Fruit fly (Drosophila melanogaster): ENCODE measurements around the gene mdy.

mdy gene

DNA sequence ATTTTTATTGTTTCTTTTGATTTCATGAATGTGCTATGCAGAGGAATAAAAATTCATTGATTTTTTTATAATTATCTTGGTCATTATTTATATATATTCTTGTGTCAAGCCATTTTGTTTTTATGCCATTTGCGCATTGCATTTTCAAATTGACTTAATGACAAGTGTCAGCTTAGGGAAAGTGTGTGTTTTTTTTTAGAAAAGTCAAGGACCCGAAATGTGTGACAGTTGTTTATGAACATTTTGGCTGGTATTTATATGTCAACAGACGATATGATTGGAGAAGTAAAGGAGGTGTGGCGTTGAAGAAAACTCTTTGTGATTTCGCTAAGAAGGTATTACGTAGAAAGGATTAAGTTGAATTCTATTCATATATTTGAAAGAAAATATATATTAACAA lies 21.2 kb downstream of the mdy start, which contains the start of the genes SclA and SclB:
Gene SclA (plus strand): TSS at position 301 of the 400 bp plus-strand sequence.
Gene SclB (plus strand): TSS at position 301 of the 400 bp plus-strand sequence.
- TF ChIP-seq usp (GFP tag; optimal IDR thresholded peaks at IDR 0.05) (no peak), psq (optimal IDR thresholded peaks at IDR 0.05) (no peak), EcR (GFP tag; optimal IDR thresholded peaks at IDR 0.05) (no peak), Dll (optimal IDR thresholded peaks at IDR 0.05) (no peak), pan (optimal IDR thresholded peaks at IDR 0.05) (no peak), CG8478 (optimal IDR thresholded peaks at IDR 0.05) (no peak)

DNA sequence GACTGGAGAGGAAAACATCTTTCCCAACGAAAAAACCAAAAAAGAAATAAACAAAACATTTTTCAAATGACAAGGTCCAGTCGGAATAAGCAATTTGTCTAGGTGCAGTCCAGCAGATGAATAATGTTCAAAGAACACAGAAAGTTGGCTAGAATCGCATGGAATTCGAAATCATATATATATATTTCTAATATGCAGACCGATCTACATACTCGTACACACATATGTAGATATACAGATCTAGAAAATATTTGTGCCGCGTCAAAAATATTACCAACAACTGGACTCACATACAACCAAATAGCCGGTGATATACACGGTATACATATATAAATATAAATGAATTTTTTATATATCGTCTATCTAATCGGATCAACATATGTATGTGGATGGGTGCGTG lies 23.2 kb downstream of the mdy start:
- TF ChIP-seq Dll (optimal IDR thresholded peaks at IDR 0.05) (no peak), EcR (GFP tag; optimal IDR thresholded peaks at IDR 0.05) (no peak), CG8478 (optimal IDR thresholded peaks at IDR 0.05) (no peak), pan (optimal IDR thresholded peaks at IDR 0.05) (no peak), psq (optimal IDR thresholded peaks at IDR 0.05) (no peak), usp (GFP tag; optimal IDR thresholded peaks at IDR 0.05) (no peak)

DNA sequence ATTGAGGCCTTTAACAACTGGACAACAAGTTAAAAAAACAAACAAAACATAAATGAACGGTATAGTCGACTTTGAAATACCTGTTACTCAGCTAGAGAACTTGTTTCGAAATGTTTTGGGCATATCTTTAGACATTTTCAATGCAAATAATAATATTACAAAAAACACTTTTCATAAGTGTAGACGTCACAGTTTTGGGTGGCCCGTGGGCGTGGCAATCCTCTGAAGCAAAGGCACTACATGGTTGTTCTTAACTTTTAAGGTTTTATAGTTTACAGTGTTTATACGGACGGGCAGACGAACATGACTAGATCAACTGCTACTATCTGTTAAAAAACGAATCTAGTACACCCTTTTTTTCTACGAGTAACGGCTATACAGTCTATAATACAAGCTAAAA lies 26.0 kb downstream of the mdy start:
- no peak for TF ChIP-seq CG8478 (optimal IDR thresholded peaks at IDR 0.05)
- TF ChIP-seq pan (optimal IDR thresholded peaks at IDR 0.05) = peak; percentile 66

DNA sequence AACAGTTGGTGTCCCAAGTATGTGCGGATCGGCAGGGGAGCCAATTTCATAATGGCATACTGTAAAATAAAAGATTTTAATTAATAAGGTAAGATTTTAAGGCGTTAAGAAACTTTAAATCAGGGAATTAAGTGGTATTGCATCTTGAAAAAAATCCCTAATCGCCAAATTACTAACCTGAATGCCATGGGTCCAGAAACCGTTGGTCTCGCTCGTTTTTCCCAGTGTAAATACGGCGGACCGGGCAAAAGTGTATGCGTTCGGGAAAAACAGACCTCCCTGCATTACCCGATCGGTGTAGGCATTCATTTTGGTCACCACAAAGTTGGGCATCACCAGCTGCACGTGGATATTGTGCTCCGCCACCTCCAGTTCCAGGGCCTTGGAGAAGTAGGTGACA lies 26.9 kb downstream of the mdy start:
- no peak for TF ChIP-seq pan (optimal IDR thresholded peaks at IDR 0.05)

DNA sequence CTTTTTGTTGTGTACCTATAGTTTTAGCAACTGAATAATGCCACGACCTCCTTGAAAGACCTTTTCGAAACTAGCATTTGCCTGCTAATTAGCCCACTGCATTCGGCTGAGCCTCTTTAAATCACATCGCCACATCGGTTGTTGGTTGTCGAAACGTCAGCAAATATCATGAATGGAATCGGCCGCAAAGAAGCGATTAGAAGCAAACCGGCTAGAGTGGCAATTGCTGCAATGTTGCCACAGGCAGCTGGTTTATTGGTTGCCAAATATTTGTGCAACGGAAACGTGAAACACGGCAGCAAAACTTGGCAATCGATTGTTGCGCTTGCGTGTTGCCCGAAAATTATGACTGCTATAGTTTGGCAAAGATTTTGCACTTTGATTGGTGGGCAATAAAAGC lies 28.7 kb downstream of the mdy start:
- TF ChIP-seq pan (optimal IDR thresholded peaks at IDR 0.05) (no peak), Dll (optimal IDR thresholded peaks at IDR 0.05) (no peak), CG8478 (optimal IDR thresholded peaks at IDR 0.05) (no peak), EcR (GFP tag; optimal IDR thresholded peaks at IDR 0.05) (no peak), psq (optimal IDR thresholded peaks at IDR 0.05) (no peak), usp (GFP tag; optimal IDR thresholded peaks at IDR 0.05) (no peak)

DNA sequence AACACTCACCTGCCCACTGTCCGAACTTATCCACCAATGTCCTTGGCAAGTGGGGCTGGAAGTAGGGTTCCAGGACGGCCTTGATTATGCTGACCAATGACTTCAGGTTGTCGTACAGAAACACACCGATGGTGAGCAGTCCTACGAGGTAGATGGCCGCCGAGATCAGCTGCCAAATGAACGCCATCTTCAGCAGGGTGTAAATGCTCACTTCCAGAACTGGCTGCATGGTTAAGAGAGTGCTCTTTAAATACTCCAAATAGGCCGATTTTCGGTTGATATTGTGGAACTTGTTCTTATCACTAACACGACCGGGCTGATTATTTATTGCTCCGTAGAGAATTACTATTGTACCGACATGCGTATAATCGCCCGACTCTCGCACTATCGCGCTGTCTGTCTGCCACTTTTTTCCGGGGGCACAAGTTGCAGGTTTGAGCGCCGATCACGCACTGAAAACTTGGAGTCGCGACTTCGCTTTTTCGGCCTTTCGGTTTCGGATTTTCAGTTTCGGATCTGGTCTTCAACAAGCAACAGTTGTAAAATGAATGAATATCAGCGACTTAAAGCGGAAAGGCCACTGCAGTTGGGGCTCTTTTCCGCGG lies 30.4 kb downstream of the mdy start:
- no peak for TF ChIP-seq CG8478 (optimal IDR thresholded peaks at IDR 0.05)
- TF ChIP-seq pan (optimal IDR thresholded peaks at IDR 0.05) = no peak
- TF ChIP-seq EcR (GFP tag; optimal IDR thresholded peaks at IDR 0.05) = no peak
- TF ChIP-seq Dll (optimal IDR thresholded peaks at IDR 0.05) = no peak
- TF ChIP-seq psq (optimal IDR thresholded peaks at IDR 0.05) = no peak
- TF ChIP-seq usp (GFP tag; optimal IDR thresholded peaks at IDR 0.05) = no peak

DNA sequence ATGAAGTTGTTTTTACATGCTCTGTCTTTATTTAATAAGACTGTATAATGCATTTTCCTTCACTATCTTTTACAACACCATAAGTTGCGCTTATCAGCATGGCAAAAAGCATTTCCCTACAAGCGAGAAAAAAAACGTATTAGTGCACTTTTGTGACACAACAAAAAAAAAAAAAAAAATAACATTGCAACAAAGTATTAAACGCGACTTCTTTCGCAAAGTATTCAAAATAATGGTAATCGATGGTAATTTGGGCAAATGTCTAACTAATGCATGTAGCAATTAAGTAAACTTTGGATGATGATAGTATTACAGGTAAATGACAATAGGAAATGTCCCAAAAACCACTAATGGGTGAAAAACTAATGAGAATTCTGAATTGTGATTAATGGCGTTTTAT lies 31.5 kb downstream of the mdy start:
- TF ChIP-seq CG8478 (optimal IDR thresholded peaks at IDR 0.05) = no peak

DNA sequence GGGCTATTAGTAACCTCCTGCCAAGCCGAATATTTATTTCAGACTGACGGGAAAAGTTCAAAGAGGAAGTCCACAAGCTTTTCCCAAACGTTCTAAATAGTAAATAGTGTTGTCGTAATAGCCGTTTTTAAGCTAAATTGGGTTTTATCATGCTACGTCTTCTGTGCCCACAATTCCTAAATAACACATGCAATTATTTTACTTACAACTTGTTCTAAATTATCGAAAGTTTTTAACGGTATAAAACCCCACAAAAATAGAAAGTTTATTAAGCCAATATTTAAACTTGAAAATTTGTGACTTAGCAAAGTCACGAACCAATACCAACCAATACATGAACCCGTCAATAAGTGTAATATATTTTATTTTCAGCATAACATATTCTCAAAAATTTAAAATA lies 32.2 kb downstream of the mdy start, which contains the start of gene CG13284:
Gene CG13284 (minus strand): TSS at position 47 of the 400 bp plus-strand sequence.
- no peak for TF ChIP-seq Dll (optimal IDR thresholded peaks at IDR 0.05)
- no peak for TF ChIP-seq pan (optimal IDR thresholded peaks at IDR 0.05)
- TF ChIP-seq EcR (GFP tag; optimal IDR thresholded peaks at IDR 0.05) = no peak
- no peak for TF ChIP-seq CG8478 (optimal IDR thresholded peaks at IDR 0.05)
- no peak for TF ChIP-seq usp (GFP tag; optimal IDR thresholded peaks at IDR 0.05)
- TF ChIP-seq psq (optimal IDR thresholded peaks at IDR 0.05) = no peak

DNA sequence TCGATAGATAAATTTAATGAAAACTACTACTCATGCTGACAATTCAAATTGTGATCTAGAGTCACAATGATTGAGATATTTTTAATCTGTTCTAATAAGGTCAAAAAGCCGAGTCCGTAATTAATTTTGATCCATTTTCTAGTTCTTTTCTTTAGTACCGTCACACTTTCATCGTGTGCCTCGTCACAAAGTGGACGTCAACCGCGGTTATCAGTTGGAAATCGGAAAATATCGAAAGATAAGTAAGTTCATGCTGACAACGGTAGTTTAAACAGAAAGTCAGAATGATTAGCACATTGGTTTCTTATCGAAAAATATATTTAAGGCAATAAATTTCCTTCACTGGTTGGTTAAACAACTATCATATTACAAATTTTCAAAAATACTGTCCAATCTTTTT lies 34.0 kb downstream of the mdy start:
- TF ChIP-seq psq (optimal IDR thresholded peaks at IDR 0.05) = no peak
- TF ChIP-seq Dll (optimal IDR thresholded peaks at IDR 0.05) = no peak
- no peak for TF ChIP-seq usp (GFP tag; optimal IDR thresholded peaks at IDR 0.05)
- TF ChIP-seq pan (optimal IDR thresholded peaks at IDR 0.05) = no peak
- TF ChIP-seq EcR (GFP tag; optimal IDR thresholded peaks at IDR 0.05) = no peak
- TF ChIP-seq CG8478 (optimal IDR thresholded peaks at IDR 0.05) = no peak

DNA sequence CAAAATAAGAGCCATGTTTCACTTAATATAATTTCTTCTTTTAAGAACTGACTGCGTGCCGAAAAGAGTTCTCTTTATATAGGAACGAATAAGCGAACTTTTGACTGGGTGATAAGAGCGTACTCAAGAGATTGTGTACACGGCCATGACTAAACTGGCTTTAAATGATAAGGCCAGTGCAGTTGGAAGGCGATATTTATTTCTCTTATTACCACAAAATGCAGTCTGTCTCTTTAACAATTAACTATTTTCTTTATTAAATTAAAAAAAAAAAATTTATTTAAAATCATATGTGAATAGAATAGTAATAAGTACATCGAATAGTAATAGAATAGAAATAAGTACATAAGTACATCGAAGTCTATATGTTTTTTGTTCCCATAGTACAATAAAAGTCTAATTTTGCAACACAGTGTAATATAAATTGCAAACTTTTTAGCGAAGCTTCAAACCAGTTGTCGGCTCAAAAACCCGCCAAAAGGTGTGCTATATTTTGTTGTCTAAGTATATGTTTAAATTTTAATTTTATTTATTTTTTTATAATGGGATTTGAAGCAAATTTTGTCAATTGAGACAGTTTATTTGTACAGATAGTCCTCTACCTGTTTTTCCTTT lies 36.0 kb downstream of the mdy start, which contains the start of gene CG31810:
Gene CG31810 (minus strand): TSS at position 51 of the 615 bp plus-strand sequence.
- TF ChIP-seq pan (optimal IDR thresholded peaks at IDR 0.05) (no peak), usp (GFP tag; optimal IDR thresholded peaks at IDR 0.05) (no peak), Dll (optimal IDR thresholded peaks at IDR 0.05) (no peak), CG8478 (optimal IDR thresholded peaks at IDR 0.05) (no peak), EcR (GFP tag; optimal IDR thresholded peaks at IDR 0.05) (no peak), psq (optimal IDR thresholded peaks at IDR 0.05) (no peak)

DNA sequence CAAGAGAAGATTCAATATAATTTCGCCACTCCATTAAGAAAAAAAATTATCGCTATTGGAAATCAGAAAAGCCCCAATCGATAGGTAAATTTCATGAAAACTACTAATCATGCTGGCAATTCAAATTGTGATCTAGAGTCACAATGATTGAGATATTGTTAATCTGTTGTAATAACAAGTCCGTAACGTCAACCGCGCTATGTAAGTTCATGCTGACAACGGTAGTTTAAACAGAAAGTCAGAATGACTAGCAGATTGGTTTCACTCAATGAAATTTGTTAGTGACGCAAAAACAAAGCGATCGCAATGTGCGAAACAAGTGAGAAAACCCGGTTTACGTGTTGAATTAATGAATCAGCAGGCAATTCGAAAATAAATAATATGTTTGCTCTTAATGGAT lies 40.7 kb downstream of the mdy start:
- TF ChIP-seq usp (GFP tag; optimal IDR thresholded peaks at IDR 0.05) = no peak
- no peak for TF ChIP-seq psq (optimal IDR thresholded peaks at IDR 0.05)
- no peak for TF ChIP-seq pan (optimal IDR thresholded peaks at IDR 0.05)
- no peak for TF ChIP-seq Dll (optimal IDR thresholded peaks at IDR 0.05)
- no peak for TF ChIP-seq EcR (GFP tag; optimal IDR thresholded peaks at IDR 0.05)
- no peak for TF ChIP-seq CG8478 (optimal IDR thresholded peaks at IDR 0.05)

DNA sequence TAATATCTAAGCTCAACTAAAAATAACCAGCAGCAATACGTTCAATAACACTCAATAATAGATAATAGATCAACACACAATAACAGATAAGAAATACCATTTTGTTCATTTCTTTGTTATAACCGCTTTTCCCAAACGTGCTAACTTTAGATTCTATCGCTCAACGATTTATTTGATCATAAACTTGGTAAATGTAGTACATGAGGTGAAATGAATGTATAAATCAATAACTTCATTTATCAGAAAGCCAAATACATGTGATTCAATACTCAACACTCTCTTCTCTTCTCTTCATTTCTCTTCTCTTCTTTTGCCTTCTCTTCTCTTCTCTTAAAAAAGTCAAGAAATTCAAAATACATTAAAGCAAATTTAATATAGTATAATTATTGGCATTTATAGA lies 41.2 kb downstream of the mdy start:
- TF ChIP-seq psq (optimal IDR thresholded peaks at IDR 0.05) (no peak), usp (GFP tag; optimal IDR thresholded peaks at IDR 0.05) (no peak), EcR (GFP tag; optimal IDR thresholded peaks at IDR 0.05) (no peak), pan (optimal IDR thresholded peaks at IDR 0.05) (no peak), Dll (optimal IDR thresholded peaks at IDR 0.05) (no peak)

DNA sequence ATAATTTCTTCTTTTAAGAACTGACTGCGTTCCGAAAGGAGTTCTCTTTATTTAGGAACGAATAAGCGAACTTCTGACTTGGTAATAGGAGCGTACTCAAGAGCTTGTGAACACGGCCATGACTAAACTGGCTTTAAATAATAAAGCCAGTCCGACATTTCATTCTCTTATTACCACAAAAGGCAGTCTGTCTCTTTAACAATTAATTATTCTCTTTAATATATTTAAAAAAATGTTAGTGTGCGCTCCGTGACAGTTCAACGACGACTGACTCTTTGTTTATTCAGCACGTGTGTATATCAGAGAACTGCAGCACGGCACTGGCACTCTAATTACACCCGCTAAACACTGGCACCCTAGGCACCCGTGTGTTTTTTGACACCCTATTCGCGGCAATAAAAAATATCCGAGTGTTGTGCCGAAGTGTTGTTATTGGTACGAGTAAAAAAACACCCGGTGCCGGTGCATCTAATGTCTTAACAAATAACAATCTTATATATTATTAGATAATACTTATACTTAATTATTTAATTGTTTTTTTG lies 42.1 kb downstream of the mdy start, which contains the start of gene CG31809:
Gene CG31809 (minus strand): TSS at position 249 of the 542 bp plus-strand sequence.
- TF ChIP-seq psq (optimal IDR thresholded peaks at IDR 0.05) (no peak), usp (GFP tag; optimal IDR thresholded peaks at IDR 0.05) (no peak), CG8478 (optimal IDR thresholded peaks at IDR 0.05) (no peak), pan (optimal IDR thresholded peaks at IDR 0.05) (peak; percentile 40)
